Worm (Caenorhabditis elegans) whole organism, L4/young adult: ENCODE results near the gene F44E5.1.

Experiments
- W03F9.2 ChIP-seq: fragments of 150-350 bp; optimal IDR thresholded peaks from 2 replicates; lab custom pipeline; 2014; ENCODE audit warnings: missing biosample characterization, missing genetic modification characterization
- him-1 ChIP-seq: sonication (generic microtip); optimal IDR thresholded peaks from 2 replicates; lab custom pipeline; 2016; ENCODE audit warnings: missing genotype, missing genetic modification reagents, missing genetic modification characterization, missing compliant biosample characterization

- no peak for TF ChIP-seq him-1 (tag; lab: Kevin White, UChicago)
- TF ChIP-seq W03F9.2 (tag; lab: Kevin White, UChicago), result no peak
Observed at ce11 chrII:11798737-11799136, 24.4 kb upstream of the F44E5.1 start, which contains the start of gene hda-5.
